Fruit fly (Drosophila melanogaster): Measurements from ENCODE around the gene CG31668.

DNA sequence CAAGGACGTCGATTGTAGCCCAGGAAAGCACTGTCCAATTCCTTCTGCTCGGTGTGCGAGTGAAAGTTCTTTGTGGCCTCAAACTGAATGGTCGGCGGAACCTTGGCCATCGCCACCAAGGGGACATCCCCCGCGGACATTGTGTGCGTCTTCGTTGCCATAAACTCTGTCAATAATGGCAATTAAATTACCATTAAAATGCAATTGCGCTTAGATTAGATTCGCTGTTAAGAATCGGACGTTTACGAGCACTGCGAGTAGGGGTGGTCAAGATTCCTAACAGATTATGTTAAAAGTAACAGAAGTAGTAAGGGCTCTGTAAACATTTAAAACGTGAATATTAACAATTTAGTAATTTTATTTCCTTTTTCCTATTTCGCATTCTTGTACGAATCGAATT lies 10.1 kb upstream of the CG31668 start, which contains the start of gene daed:
- TF ChIP-seq rgr (GFP tag; optimal IDR thresholded peaks at IDR 0.05) = peak; percentile 7
- no peak for TF ChIP-seq sage (GFP tag; optimal IDR thresholded peaks at IDR 0.05)
- no peak for TF ChIP-seq ey (GFP tag; optimal IDR thresholded peaks at IDR 0.05)

All from whole organism, wandering third instar larva.